Fruit fly (Drosophila melanogaster) whole organism, embryonic: ENCODE results near the gene blot.

Source experiments
- BEAF-32 ChIP-seq: fragments of 200-800 bp; sonication (Bioruptor generic); optimal IDR thresholded peaks from 3 replicates; lab custom pipeline; 2017; ENCODE audit warnings: missing biosample characterization, missing genetic modification characterization, mild to moderate bottlenecking, moderate library complexity, missing genetic modification reagents
- CG10209 ChIP-seq: fragments of 200-800 bp; sonication (Bioruptor generic); optimal IDR thresholded peaks from 3 replicates; lab custom pipeline; 2017; ENCODE audit warnings: missing biosample characterization, mild to moderate bottlenecking, missing genetic modification characterization, missing genetic modification reagents
- CG10543 ChIP-seq: fragments of 200-800 bp; sonication (Bioruptor generic); optimal IDR thresholded peaks from 3 replicates; lab custom pipeline; 2017; ENCODE audit warnings: missing biosample characterization, mild to moderate bottlenecking, missing genetic modification characterization, moderate library complexity
- CG11085 ChIP-seq: fragments of 200-800 bp; sonication (Bioruptor generic); IDR thresholded peaks from 2 replicates; pipeline ENCODE4 v1.3.6; 2022; ENCODE audit warnings: missing biosample characterization, missing genetic modification characterization
- CG11398 ChIP-seq: fragments of 200-800 bp; sonication (Bioruptor generic); optimal IDR thresholded peaks from 2 replicates; lab custom pipeline; 2016; ENCODE audit warnings: missing biosample characterization, missing genetic modification characterization
- CG11695 ChIP-seq: fragments of 200-800 bp; sonication (Bioruptor generic); IDR thresholded peaks from 3 replicates; pipeline ENCODE4 v1.3.6; 2022; ENCODE audit warnings: missing biosample characterization, missing genetic modification characterization
- CG13123 ChIP-seq: fragments of 200-800 bp; sonication (Bioruptor generic); optimal IDR thresholded peaks from 2 replicates; lab custom pipeline; 2016; ENCODE audit warnings: missing biosample characterization, missing genetic modification characterization
- CG13296 ChIP-seq: fragments of 200-800 bp; sonication (Bioruptor generic); optimal IDR thresholded peaks from 3 replicates; lab custom pipeline; 2018; ENCODE audit warnings: missing biosample characterization, mild to moderate bottlenecking, missing genetic modification characterization
- CG14965 ChIP-seq: fragments of 200-800 bp; sonication (Bioruptor generic); optimal IDR thresholded peaks from 2 replicates; lab custom pipeline; 2016; ENCODE audit warnings: missing biosample characterization, missing genetic modification characterization, borderline replicate concordance
- CG15011 ChIP-seq: fragments of 200-800 bp; sonication (Bioruptor generic); optimal IDR thresholded peaks from 3 replicates; lab custom pipeline; 2018; ENCODE audit warnings: missing biosample characterization, mild to moderate bottlenecking, missing genetic modification characterization
- CG17385 ChIP-seq: fragments of 200-800 bp; sonication (Bioruptor generic); optimal IDR thresholded peaks from 3 replicates; lab custom pipeline; 2018; ENCODE audit warnings: missing biosample characterization, mild to moderate bottlenecking, missing genetic modification characterization
- CG33213 ChIP-seq: fragments of 200-800 bp; sonication (Bioruptor generic); optimal IDR thresholded peaks from 3 replicates; lab custom pipeline; 2016; ENCODE audit warnings: missing biosample characterization, missing genetic modification characterization
- CG3847 ChIP-seq: fragments of 200-800 bp; sonication (Bioruptor generic); IDR thresholded peaks from 2 replicates; pipeline ENCODE4 v1.3.6; 2022; ENCODE audit warnings: missing biosample characterization, missing genetic modification characterization
- CG4404 ChIP-seq: fragments of 200-800 bp; sonication (Bioruptor generic); IDR thresholded peaks from 2 replicates; pipeline ENCODE4 v1.3.6; 2022; ENCODE audit warnings: missing biosample characterization, missing genetic modification characterization
- CG5245 ChIP-seq: fragments of 200-800 bp; sonication (Bioruptor generic); optimal IDR thresholded peaks from 3 replicates; lab custom pipeline; 2016; ENCODE audit warnings: missing biosample characterization, missing genetic modification characterization
- CG6791 ChIP-seq: fragments of 200-800 bp; sonication (Bioruptor generic); IDR thresholded peaks from 3 replicates; pipeline ENCODE4 v1.3.6; 2022; ENCODE audit warnings: missing biosample characterization, missing genetic modification characterization; ENCODE audit not compliant: partially characterized antibody
- CG6813 ChIP-seq: fragments of 200-800 bp; sonication (Bioruptor generic); optimal IDR thresholded peaks from 2 replicates; lab custom pipeline; 2017; ENCODE audit warnings: missing biosample characterization, missing genetic modification characterization, mild to moderate bottlenecking, moderate library complexity, missing genetic modification reagents
- CG8765 ChIP-seq: fragments of 200-800 bp; sonication (Bioruptor generic); IDR thresholded peaks from 2 replicates; pipeline ENCODE4 v1.3.6; 2022; ENCODE audit warnings: missing biosample characterization, missing genetic modification characterization
- CG9609 ChIP-seq: fragments of 200-800 bp; sonication (Bioruptor generic); optimal IDR thresholded peaks from 3 replicates; lab custom pipeline; 2016; ENCODE audit warnings: missing biosample characterization, missing genetic modification characterization
- CG9932 ChIP-seq: fragments of 200-800 bp; sonication (Bioruptor generic); IDR thresholded peaks from 2 replicates; pipeline ENCODE4 v1.3.6; 2022; ENCODE audit warnings: missing biosample characterization, missing genetic modification characterization
- D19A ChIP-seq: fragments of 200-800 bp; optimal IDR thresholded peaks from 3 replicates; lab custom pipeline; 2019; ENCODE audit warnings: missing biosample characterization, mild to moderate bottlenecking, missing genetic modification characterization, moderate library complexity
- Dek ChIP-seq: fragments of 200-800 bp; sonication (Bioruptor generic); optimal IDR thresholded peaks from 3 replicates; lab custom pipeline; 2019; ENCODE audit warnings: missing biosample characterization, mild to moderate bottlenecking, missing genetic modification characterization, moderate library complexity
- E2f1 ChIP-seq: fragments of 200-800 bp; sonication (Bioruptor generic); IDR thresholded peaks from 2 replicates; pipeline ENCODE4 v1.3.6; 2022; ENCODE audit warnings: missing biosample characterization, missing genetic modification characterization
- ERR ChIP-seq: fragments of 200-800 bp; sonication (Bioruptor generic); optimal IDR thresholded peaks from 2 replicates; lab custom pipeline; 2016; ENCODE audit warnings: missing biosample characterization, missing genetic modification characterization
- HLH3B ChIP-seq: fragments of 200-800 bp; sonication (Bioruptor generic); IDR thresholded peaks from 2 replicates; pipeline ENCODE4 v1.3.6; 2022; ENCODE audit warnings: missing biosample characterization, missing genetic modification characterization
- MESR4 ChIP-seq: fragments of 200-800 bp; sonication (Bioruptor generic); optimal IDR thresholded peaks from 2 replicates; lab custom pipeline; 2018; ENCODE audit warnings: missing biosample characterization, mild to moderate bottlenecking, missing genetic modification characterization, moderate library complexity
- Meics ChIP-seq: fragments of 200-800 bp; sonication (Bioruptor generic); optimal IDR thresholded peaks from 2 replicates; lab custom pipeline; 2017; ENCODE audit warnings: missing biosample characterization, mild to moderate bottlenecking, missing genetic modification characterization
- Scr ChIP-seq: fragments of 200-800 bp; sonication (Bioruptor generic); IDR thresholded peaks from 2 replicates; pipeline ENCODE4 v1.3.6; 2022; ENCODE audit warnings: missing biosample characterization, missing genetic modification characterization; ENCODE audit not compliant: partially characterized antibody
- Sox102F ChIP-seq: fragments of 200-800 bp; sonication (Bioruptor generic); optimal IDR thresholded peaks from 2 replicates; lab custom pipeline; 2018; ENCODE audit warnings: missing biosample characterization, mild to moderate bottlenecking, missing genetic modification characterization, moderate library complexity
- Spps ChIP-seq: fragments of 200-800 bp; sonication (Bioruptor generic); optimal IDR thresholded peaks from 2 replicates; lab custom pipeline; 2018; ENCODE audit warnings: missing biosample characterization, mild to moderate bottlenecking, missing genetic modification characterization
- ap ChIP-seq: fragments of 200-800 bp; sonication (Bioruptor generic); IDR thresholded peaks from 2 replicates; pipeline ENCODE4 v1.3.6; 2022; ENCODE audit warnings: missing biosample characterization, missing genetic modification characterization
- ash1 ChIP-seq: fragments of 200-800 bp; sonication (Bioruptor generic); optimal IDR thresholded peaks from 2 replicates; lab custom pipeline; 2018; ENCODE audit warnings: missing biosample characterization, mild to moderate bottlenecking, missing genetic modification characterization
- bab2 ChIP-seq: fragments of 200-800 bp; sonication (Bioruptor generic); optimal IDR thresholded peaks from 2 replicates; lab custom pipeline; 2016; ENCODE audit warnings: missing biosample characterization, missing genetic modification characterization
- cato ChIP-seq: fragments of 200-800 bp; sonication (Bioruptor generic); optimal IDR thresholded peaks from 2 replicates; lab custom pipeline; 2016; ENCODE audit warnings: missing biosample characterization, missing genetic modification characterization, borderline replicate concordance
- crp ChIP-seq, 2 experiments: fragments of 200-800 bp; sonication (Bioruptor generic); optimal IDR thresholded peaks; 2 replicates in 1 of 2; 3 replicates in 1 of 2; lab custom pipeline; 2017; ENCODE audit warnings: missing biosample characterization in 2 of 2, missing genetic modification characterization in 2 of 2, mild to moderate bottlenecking in 1 of 2, moderate library complexity in 1 of 2
- dpn ChIP-seq, 2 experiments: fragments of 200-800 bp; sonication (Bioruptor generic); optimal IDR thresholded peaks; 3 replicates each; lab custom pipeline; 2016; ENCODE audit warnings: missing biosample characterization in 2 of 2, missing genetic modification characterization in 2 of 2
- dysf ChIP-seq: fragments of 200-800 bp; sonication (Bioruptor generic); IDR thresholded peaks from 3 replicates; pipeline ENCODE4 v1.3.6; 2022; ENCODE audit warnings: missing biosample characterization, missing genetic modification characterization
- esg ChIP-seq: fragments of 200-800 bp; sonication (Bioruptor generic); conservative IDR thresholded peaks from 2 replicates; pipeline ENCODE4 v1.3.6; 2022; ENCODE audit warnings: missing biosample characterization, missing genetic modification characterization
- fd96Cb ChIP-seq: fragments of 200-800 bp; sonication (Bioruptor generic); optimal IDR thresholded peaks from 2 replicates; lab custom pipeline; 2018; ENCODE audit warnings: missing biosample characterization, mild to moderate bottlenecking, missing genetic modification characterization, moderate library complexity
- gcm ChIP-seq: fragments of 200-800 bp; sonication (Bioruptor generic); optimal IDR thresholded peaks from 2 replicates; lab custom pipeline; 2019; ENCODE audit warnings: missing biosample characterization, mild to moderate bottlenecking, missing genetic modification characterization, moderate library complexity
- her ChIP-seq: fragments of 200-800 bp; sonication (Bioruptor generic); optimal IDR thresholded peaks from 2 replicates; lab custom pipeline; 2016; ENCODE audit warnings: missing biosample characterization, missing genetic modification characterization
- inv ChIP-seq: fragments of 200-800 bp; sonication (Bioruptor generic); IDR thresholded peaks from 2 replicates; pipeline ENCODE4 v1.3.6; 2022; ENCODE audit warnings: missing biosample characterization, missing genetic modification characterization; ENCODE audit not compliant: partially characterized antibody
- lola ChIP-seq, 3 experiments: fragments of >200 bp in 2 of 3; fragments of 200-800 bp in 1 of 3; sonication (Bioruptor generic) in 1 of 3; optimal IDR thresholded peaks; 2 replicates each; lab custom pipeline; 2017 to 2019; ENCODE audit warnings: missing biosample characterization in 3 of 3, missing genetic modification characterization in 3 of 3, mild to moderate bottlenecking in 1 of 3, moderate library complexity in 1 of 3
- lov ChIP-seq, 2 experiments: fragments of 200-800 bp in 1 of 2; fragments of >200 bp in 1 of 2; sonication (Bioruptor generic) in 1 of 2; IDR thresholded peaks in 1 of 2; optimal IDR thresholded peaks in 1 of 2; 2 replicates in 1 of 2; 3 replicates in 1 of 2; pipeline versions ENCODE4 v1.3.6 to Lab custom; 2017 to 2022; ENCODE audit warnings: missing biosample characterization in 1 of 2, missing genetic modification characterization in 1 of 2
- nerfin-1 ChIP-seq: fragments of 200-800 bp; sonication (Bioruptor generic); optimal IDR thresholded peaks from 3 replicates; lab custom pipeline; 2019; ENCODE audit warnings: missing biosample characterization, mild to moderate bottlenecking, missing genetic modification characterization, moderate library complexity
- pum ChIP-seq: fragments of 200-800 bp; sonication (Bioruptor generic); optimal IDR thresholded peaks from 2 replicates; lab custom pipeline; 2016; ENCODE audit warnings: missing biosample characterization, missing genetic modification characterization
- sna ChIP-seq: fragments of 200-800 bp; sonication (Bioruptor generic); IDR thresholded peaks from 2 replicates; pipeline ENCODE4 v1.3.6; 2022; ENCODE audit warnings: missing biosample characterization, missing genetic modification characterization; ENCODE audit not compliant: partially characterized antibody
- usp ChIP-seq: fragments of >200 bp; optimal IDR thresholded peaks from 2 replicates; lab custom pipeline; 2017; ENCODE audit warnings: missing biosample characterization, missing genetic modification characterization

blot gene

DNA sequence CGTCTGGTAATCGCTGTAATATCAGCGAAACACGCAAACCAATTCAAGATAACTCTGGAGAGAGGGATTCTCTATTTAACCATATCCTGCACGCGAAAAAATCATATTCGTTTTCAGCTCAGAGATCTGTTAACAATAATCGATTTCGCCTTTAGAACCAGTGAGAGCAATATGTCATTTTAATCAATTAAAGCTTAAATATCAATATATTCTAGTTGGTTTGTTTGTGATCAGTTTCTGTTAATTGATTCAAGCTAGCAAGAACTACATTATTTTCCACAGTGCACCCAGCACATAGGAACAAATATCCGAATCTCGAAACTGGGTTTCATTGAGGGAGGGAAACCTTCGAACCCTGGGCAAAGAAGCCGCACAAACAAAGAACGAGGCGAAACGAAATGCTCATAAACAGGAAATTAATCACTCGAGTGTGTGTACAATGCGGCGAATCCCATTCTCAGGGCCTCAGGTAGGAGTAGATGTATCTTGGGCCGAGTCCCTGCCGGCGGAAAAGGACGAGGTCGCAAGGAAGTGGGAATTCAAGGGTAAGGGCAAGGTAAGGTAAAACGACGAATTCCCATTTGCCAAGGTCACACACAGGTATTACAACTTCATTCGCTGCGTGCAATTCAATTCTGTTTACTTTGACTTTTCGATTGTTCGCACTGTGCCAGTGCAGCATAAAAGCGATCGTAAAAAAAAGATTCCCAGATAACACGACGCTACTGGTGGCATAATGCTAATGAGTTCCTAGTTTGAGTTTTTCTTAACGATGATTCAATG is 5.2 kb downstream of the blot start (continued):
- TF ChIP-seq esg: no peak
- peak; percentile 12 for TF ChIP-seq CG17385 (GFP tag; lab: Kevin White, UChicago)
- no peak for TF ChIP-seq CG6791
- TF ChIP-seq E2f1: no peak
- TF ChIP-seq CG15011 (GFP tag; lab: Kevin White, UChicago): no peak
- no peak for TF ChIP-seq HLH3B (GFP tag; lab: Robert Waterston, UW)
- TF ChIP-seq bab2 (GFP tag; lab: Kevin White, UChicago): peak; percentile 37
- TF ChIP-seq BEAF-32: no peak
- no peak for TF ChIP-seq Sox102F (GFP tag; lab: Kevin White, UChicago)
- peak; percentile 43 for TF ChIP-seq D19A (tag; lab: Kevin White, UChicago)
- no peak for TF ChIP-seq sna
- TF ChIP-seq CG13123: no peak
- TF ChIP-seq pum (GFP tag; lab: Kevin White, UChicago): peak; percentile 42
- TF ChIP-seq Dek: no peak
- no peak for TF ChIP-seq CG6813 (GFP tag; lab: Kevin White, UChicago)
- TF ChIP-seq dpn (GFP tag; optimal IDR thresholded peaks at IDR 0.05; lab: Kevin White, UChicago): peak; percentile 37 to 38
- no peak for TF ChIP-seq ERR (GFP tag; lab: Kevin White, UChicago)
- TF ChIP-seq CG11398 (GFP tag; lab: Kevin White, UChicago): peak; percentile 24
- TF ChIP-seq inv (GFP tag; lab: Robert Waterston, UW): no peak
- no peak for TF ChIP-seq CG11085 (GFP tag; lab: Robert Waterston, UW)
- no peak for TF ChIP-seq CG11695 (GFP tag; lab: Robert Waterston, UW)
- peak; percentile 55 for TF ChIP-seq CG10209 (GFP tag; lab: Kevin White, UChicago)
- TF ChIP-seq CG10543 (GFP tag; lab: Kevin White, UChicago): no peak
- no peak for TF ChIP-seq CG3847 (GFP tag; lab: Robert Waterston, UW)
- no peak for TF ChIP-seq usp
- TF ChIP-seq MESR4 (GFP tag; lab: Kevin White, UChicago): no peak
- peak; percentile 57 for TF ChIP-seq fd96Cb
- no peak for TF ChIP-seq CG5245 (GFP tag; lab: Kevin White, UChicago)
- TF ChIP-seq ash1 (GFP tag; lab: Kevin White, UChicago): no peak
- no peak for TF ChIP-seq CG14965 (GFP tag; lab: Kevin White, UChicago)
- TF ChIP-seq her (GFP tag; lab: Kevin White, UChicago): no peak
- no peak for TF ChIP-seq CG13296 (GFP tag; lab: Kevin White, UChicago)
- no peak for TF ChIP-seq Meics (GFP tag; lab: Kevin White, UChicago)
- TF ChIP-seq dysf (GFP tag; lab: Robert Waterston, UW): 0 out of 3 replicates have a peak, but pooled peaks have one; percentile 17
- peak in 1 of 3 experiments; percentile 86 for TF ChIP-seq lola (GFP tag; optimal IDR thresholded peaks at IDR 0.05; lab: Kevin White, UChicago)
- no peak for TF ChIP-seq lov (optimal IDR thresholded peaks at IDR 0.05; lab: Kevin White, UChicago)
- no peak; the same call in 2 of the 3 replicates for TF ChIP-seq lov (GFP tag; IDR thresholded peaks at IDR 0.05; lab: Robert Waterston, UW)
- TF ChIP-seq CG8765 (GFP tag; lab: Robert Waterston, UW): peak; percentile 84
- no peak for TF ChIP-seq CG9609
- no peak for TF ChIP-seq CG9932 (GFP tag; lab: Robert Waterston, UW)
- TF ChIP-seq cato (GFP tag; lab: Kevin White, UChicago): no peak
- no peak for TF ChIP-seq nerfin-1 (tag; lab: Kevin White, UChicago)
- no peak for TF ChIP-seq ap
- TF ChIP-seq gcm: peak; percentile 44
- no peak for TF ChIP-seq Scr (GFP tag; lab: Robert Waterston, UW)
- peak; percentile 14 for TF ChIP-seq CG33213
- TF ChIP-seq crp (GFP tag; optimal IDR thresholded peaks at IDR 0.05; lab: Kevin White, UChicago): no peak
- TF ChIP-seq CG4404 (GFP tag; lab: Robert Waterston, UW): peak; percentile 88
- peak; percentile 8 for TF ChIP-seq Spps
